Worm (Caenorhabditis elegans) whole organism, L3 larva: ENCODE results near the gene Y53F4B.9.

Source experiments
- daf-12 ChIP-seq: fragments of 150-350 bp; optimal IDR thresholded peaks from 2 replicates; lab custom pipeline; 2014; ENCODE audit warnings: missing biosample characterization, missing genetic modification reagents, missing genetic modification characterization
- elt-2 ChIP-seq: sonication (generic microtip); optimal IDR thresholded peaks from 2 replicates; lab custom pipeline; 2016; ENCODE audit warnings: missing genetic modification reagents, mild to moderate bottlenecking, missing genetic modification characterization, missing compliant biosample characterization
- lsy-12 ChIP-seq: sonication (generic microtip); optimal IDR thresholded peaks from 2 replicates; lab custom pipeline; 2016; ENCODE audit warnings: mild to moderate bottlenecking, missing genetic modification characterization, missing compliant biosample characterization
- nfya-1 ChIP-seq: sonication (generic microtip); optimal IDR thresholded peaks from 2 replicates; lab custom pipeline; 2017; ENCODE audit warnings: missing genetic modification characterization, mild to moderate bottlenecking, missing compliant biosample characterization, antibody characterized with exemption, moderate library complexity; ENCODE audit not compliant: insufficient read depth
- nhr-12 ChIP-seq: fragments of 150-350 bp; optimal IDR thresholded peaks from 2 replicates; lab custom pipeline; 2014; ENCODE audit warnings: missing biosample characterization, missing genetic modification characterization
- skn-1 ChIP-seq: fragments of 150-350 bp; optimal IDR thresholded peaks from 2 replicates; lab custom pipeline; 2014; ENCODE audit warnings: missing biosample characterization, missing genetic modification characterization

Y53F4B.9 gene

ce11 chrII:14958113-14958512 lies 52.1 kb downstream of the Y53F4B.9 start, which contains the start of gene Y53F4B.1:
Gene Y53F4B.1, minus strand, starts transcription at chrII:14958213.
- TF ChIP-seq nhr-12 (tag; lab: Kevin White, UChicago) (no peak), daf-12 (tag; lab: Kevin White, UChicago) (no peak), skn-1 (no peak), elt-2 (tag; lab: Kevin White, UChicago) (peak; percentile 32), lsy-12 (no peak), nfya-1 (no peak)
